Worm (Caenorhabditis elegans) whole organism, late embryonic: ENCODE results near the gene nhr-202.

Experiments used
- F13H6.1 ChIP-seq: sonication (generic microtip); optimal IDR thresholded peaks from 2 replicates; lab custom pipeline; 2016; ENCODE audit warnings: missing genetic modification characterization, missing compliant biosample characterization
- K02D7.2 ChIP-seq: sonication (generic microtip); optimal IDR thresholded peaks from 2 replicates; lab custom pipeline; 2017; ENCODE audit warnings: mild to moderate bottlenecking, missing genetic modification characterization, missing compliant biosample characterization
- elt-2 ChIP-seq: sonication (generic microtip); optimal IDR thresholded peaks from 2 replicates; lab custom pipeline; 2016; ENCODE audit warnings: missing genetic modification reagents, missing genetic modification characterization, missing compliant biosample characterization
- lin-11 ChIP-seq: fragments of 200-800 bp; sonication (Bioruptor generic); optimal IDR thresholded peaks from 2 replicates; lab custom pipeline; 2018; ENCODE audit warnings: mild to moderate bottlenecking, missing genetic modification characterization, missing compliant biosample characterization
- nhr-232 ChIP-seq: sonication (generic microtip); optimal IDR thresholded peaks from 2 replicates; lab custom pipeline; 2016; ENCODE audit warnings: missing genetic modification characterization, missing compliant biosample characterization
- pag-3 ChIP-seq: sonication (generic microtip); optimal IDR thresholded peaks from 2 replicates; lab custom pipeline; 2016; ENCODE audit warnings: missing compliant biosample characterization, missing genetic modification characterization, borderline replicate concordance
- pha-2 ChIP-seq: sonication (generic microtip); optimal IDR thresholded peaks from 2 replicates; lab custom pipeline; 2017; ENCODE audit warnings: mild to moderate bottlenecking, missing genetic modification characterization, missing compliant biosample characterization
- pha-4 ChIP-seq: fragments of 150-350 bp; optimal IDR thresholded peaks from 2 replicates; lab custom pipeline; 2018; ENCODE audit warnings: missing biosample characterization, missing genetic modification reagents, missing genetic modification characterization
- tbx-2 ChIP-seq: sonication (generic microtip); optimal IDR thresholded peaks from 2 replicates; lab custom pipeline; 2016; ENCODE audit warnings: missing genetic modification characterization, missing compliant biosample characterization

- TF ChIP-seq elt-2 (tag; lab: Kevin White, UChicago): no peak
- TF ChIP-seq F13H6.1 (tag; lab: Kevin White, UChicago): no peak
- TF ChIP-seq pha-2: no peak
- TF ChIP-seq K02D7.2 (tag; lab: Kevin White, UChicago): no peak
- TF ChIP-seq tbx-2 (tag; lab: Kevin White, UChicago): no peak
- no peak for TF ChIP-seq lin-11
- no peak for TF ChIP-seq nhr-232
- no peak for TF ChIP-seq pag-3
- TF ChIP-seq pha-4 (tag; lab: Kevin White, UChicago): no peak
Observed at ce11 chrV:449685-450084, 12.7 kb upstream of the nhr-202 start, which contains the start of gene M02H5.8.
